Fruit fly (Drosophila melanogaster) whole organism, embryonic: ENCODE data around the gene Cpr62Ba.

Experiments used
- Awh ChIP-seq: fragments of 200-800 bp; sonication (Bioruptor generic); IDR thresholded peaks from 2 replicates; pipeline ENCODE4, ENCODE4 v1.3.6; 2022; ENCODE audit warnings: missing biosample characterization, missing genetic modification characterization
- CG10543 ChIP-seq: fragments of 200-800 bp; sonication (Bioruptor generic); optimal IDR thresholded peaks from 3 replicates; lab custom pipeline; 2017; ENCODE audit warnings: missing biosample characterization, mild to moderate bottlenecking, missing genetic modification characterization, moderate library complexity
- CG12659 ChIP-seq: fragments of 200-800 bp; sonication (Bioruptor generic); optimal IDR thresholded peaks from 3 replicates; lab custom pipeline; 2017; ENCODE audit warnings: mild to moderate bottlenecking, missing biosample characterization, missing genetic modification reagents, missing genetic modification characterization
- CG13624 ChIP-seq: fragments of 200-800 bp; sonication (Bioruptor generic); optimal IDR thresholded peaks from 2 replicates; lab custom pipeline; 2016; ENCODE audit warnings: missing biosample characterization, missing genetic modification characterization
- CG13775 ChIP-seq: fragments of 200-800 bp; sonication (Bioruptor generic); optimal IDR thresholded peaks from 3 replicates; lab custom pipeline; 2017; ENCODE audit warnings: missing biosample characterization, mild to moderate bottlenecking, missing genetic modification characterization
- CG17361 ChIP-seq: fragments of 200-800 bp; sonication (Bioruptor generic); IDR thresholded peaks from 3 replicates; pipeline ENCODE4 v1.3.6; 2022; ENCODE audit warnings: missing biosample characterization, missing genetic modification characterization
- CG17568 ChIP-seq: fragments of 200-800 bp; sonication (Bioruptor generic); optimal IDR thresholded peaks from 2 replicates; lab custom pipeline; 2018; ENCODE audit warnings: missing biosample characterization, mild to moderate bottlenecking, missing genetic modification characterization, moderate library complexity
- CG2129 ChIP-seq: fragments of 200-800 bp; sonication (Bioruptor generic); IDR thresholded peaks from 2 replicates; pipeline ENCODE4 v1.3.6; 2022; ENCODE audit warnings: missing biosample characterization, missing genetic modification characterization; ENCODE audit not compliant: partially characterized antibody
- CG3065 ChIP-seq: fragments of 200-800 bp; sonication (Bioruptor generic); optimal IDR thresholded peaks from 2 replicates; lab custom pipeline; 2016; ENCODE audit warnings: missing biosample characterization, missing genetic modification characterization
- CG34376 ChIP-seq: fragments of 200-800 bp; sonication (Bioruptor generic); optimal IDR thresholded peaks from 2 replicates; lab custom pipeline; 2018; ENCODE audit warnings: missing biosample characterization, mild to moderate bottlenecking, missing genetic modification characterization
- CG34422 ChIP-seq: fragments of 200-800 bp; sonication (Bioruptor generic); IDR thresholded peaks from 3 replicates; pipeline ENCODE4 v1.3.6; 2022; ENCODE audit warnings: missing biosample characterization, missing genetic modification characterization
- CG3847 ChIP-seq: fragments of 200-800 bp; sonication (Bioruptor generic); IDR thresholded peaks from 2 replicates; pipeline ENCODE4 v1.3.6; 2022; ENCODE audit warnings: missing biosample characterization, missing genetic modification characterization
- CG8281 ChIP-seq: fragments of 200-800 bp; sonication (Bioruptor generic); optimal IDR thresholded peaks from 2 replicates; lab custom pipeline; 2018; ENCODE audit warnings: missing biosample characterization, mild to moderate bottlenecking, missing genetic modification characterization, moderate library complexity
- Dbx ChIP-seq: fragments of 200-800 bp; sonication (Bioruptor generic); IDR thresholded peaks from 3 replicates; pipeline ENCODE4 v1.3.6; 2022; ENCODE audit warnings: missing biosample characterization, missing genetic modification characterization
- Dp ChIP-seq: fragments of 200-800 bp; sonication (Bioruptor generic); optimal IDR thresholded peaks from 2 replicates; lab custom pipeline; 2018; ENCODE audit warnings: missing biosample characterization, mild to moderate bottlenecking, missing genetic modification characterization, moderate library complexity
- GATAe ChIP-seq: fragments of 200-800 bp; sonication (Bioruptor generic); conservative IDR thresholded peaks from 2 replicates; pipeline ENCODE4 v1.3.6; 2022; ENCODE audit warnings: missing biosample characterization, missing genetic modification characterization
- HLH3B ChIP-seq: fragments of 200-800 bp; sonication (Bioruptor generic); IDR thresholded peaks from 2 replicates; pipeline ENCODE4 v1.3.6; 2022; ENCODE audit warnings: missing biosample characterization, missing genetic modification characterization
- HLH4C ChIP-seq: fragments of 200-800 bp; sonication (Bioruptor generic); IDR thresholded peaks from 3 replicates; pipeline ENCODE4 v1.3.6; 2022; ENCODE audit warnings: missing biosample characterization, missing genetic modification characterization; ENCODE audit not compliant: partially characterized antibody
- HLH54F ChIP-seq: fragments of 200-800 bp; sonication (Bioruptor generic); optimal IDR thresholded peaks from 3 replicates; lab custom pipeline; 2016; ENCODE audit warnings: missing biosample characterization, missing genetic modification characterization
- Hey ChIP-seq: fragments of 200-800 bp; sonication (Bioruptor generic); optimal IDR thresholded peaks from 3 replicates; lab custom pipeline; 2018; ENCODE audit warnings: missing biosample characterization, mild to moderate bottlenecking, missing genetic modification characterization
- HmgZ ChIP-seq: fragments of 200-800 bp; sonication (Bioruptor generic); optimal IDR thresholded peaks from 2 replicates; lab custom pipeline; 2018; ENCODE audit warnings: missing biosample characterization, mild to moderate bottlenecking, missing genetic modification characterization
- Lim3 ChIP-seq: fragments of 200-800 bp; sonication (Bioruptor generic); IDR thresholded peaks from 2 replicates; pipeline ENCODE4 v1.3.6; 2022; ENCODE audit warnings: missing biosample characterization, missing genetic modification characterization
- Pdp1 ChIP-seq, 2 experiments: fragments of 200-800 bp; sonication (Bioruptor generic); optimal IDR thresholded peaks; 3 replicates each; lab custom pipeline; 2016; ENCODE audit warnings: missing biosample characterization in 2 of 2, missing genetic modification characterization in 2 of 2, mild to moderate bottlenecking in 1 of 2, moderate library complexity in 1 of 2
- Side ChIP-seq: fragments of 200-800 bp; sonication (Bioruptor generic); optimal IDR thresholded peaks from 2 replicates; lab custom pipeline; 2016; ENCODE audit warnings: missing biosample characterization, missing genetic modification characterization
- Sox100B ChIP-seq: fragments of 200-800 bp; sonication (Bioruptor generic); optimal IDR thresholded peaks from 3 replicates; lab custom pipeline; 2018; ENCODE audit warnings: missing biosample characterization, mild to moderate bottlenecking, missing genetic modification characterization
- YL-1 ChIP-seq: fragments of 200-800 bp; sonication (Bioruptor generic); optimal IDR thresholded peaks from 3 replicates; lab custom pipeline; 2017; ENCODE audit warnings: missing biosample characterization, mild to moderate bottlenecking, missing genetic modification characterization
- cg ChIP-seq: fragments of 200-800 bp; sonication (Bioruptor generic); optimal IDR thresholded peaks from 3 replicates; lab custom pipeline; 2019; ENCODE audit warnings: missing biosample characterization, mild to moderate bottlenecking, missing genetic modification characterization, moderate library complexity
- crc ChIP-seq: fragments of 200-800 bp; sonication (Bioruptor generic); optimal IDR thresholded peaks from 2 replicates; lab custom pipeline; 2016; ENCODE audit warnings: missing biosample characterization, missing genetic modification characterization
- crp ChIP-seq, 2 experiments: fragments of 200-800 bp; sonication (Bioruptor generic); optimal IDR thresholded peaks; 2 replicates in 1 of 2; 3 replicates in 1 of 2; lab custom pipeline; 2017; ENCODE audit warnings: missing biosample characterization in 2 of 2, missing genetic modification characterization in 2 of 2, mild to moderate bottlenecking in 1 of 2, moderate library complexity in 1 of 2
- danr ChIP-seq: fragments of 200-800 bp; sonication (Bioruptor generic); IDR thresholded peaks from 2 replicates; pipeline ENCODE4 v1.3.6; 2022; ENCODE audit warnings: missing biosample characterization, missing genetic modification characterization
- dysf ChIP-seq: fragments of 200-800 bp; sonication (Bioruptor generic); IDR thresholded peaks from 3 replicates; pipeline ENCODE4 v1.3.6; 2022; ENCODE audit warnings: missing biosample characterization, missing genetic modification characterization
- exex ChIP-seq: fragments of 200-800 bp; sonication (Bioruptor generic); optimal IDR thresholded peaks from 4 replicates; lab custom pipeline; 2018; ENCODE audit warnings: missing biosample characterization, mild to moderate bottlenecking, missing genetic modification characterization, moderate library complexity
- grn ChIP-seq: fragments of 200-800 bp; sonication (Bioruptor generic); optimal IDR thresholded peaks from 3 replicates; lab custom pipeline; 2017; ENCODE audit warnings: missing biosample characterization, missing genetic modification characterization
- kay ChIP-seq: fragments of 200-800 bp; sonication (Bioruptor generic); optimal IDR thresholded peaks from 2 replicates; lab custom pipeline; 2016; ENCODE audit warnings: missing biosample characterization, missing genetic modification characterization
- mirr ChIP-seq: fragments of 200-800 bp; sonication (Bioruptor generic); optimal IDR thresholded peaks from 3 replicates; lab custom pipeline; 2018; ENCODE audit warnings: missing biosample characterization, mild to moderate bottlenecking, missing genetic modification characterization
- pfk ChIP-seq: fragments of 200-800 bp; sonication (Bioruptor generic); optimal IDR thresholded peaks from 2 replicates; lab custom pipeline; 2018; ENCODE audit warnings: missing biosample characterization, mild to moderate bottlenecking, missing genetic modification characterization, moderate library complexity
- sd ChIP-seq: fragments of 200-800 bp; sonication (Bioruptor generic); optimal IDR thresholded peaks from 3 replicates; lab custom pipeline; 2018; ENCODE audit warnings: missing biosample characterization, mild to moderate bottlenecking, missing genetic modification characterization, moderate library complexity
- sug ChIP-seq: fragments of 200-800 bp; optimal IDR thresholded peaks from 2 replicates; lab custom pipeline; 2019; ENCODE audit warnings: missing biosample characterization, mild to moderate bottlenecking, missing genetic modification characterization, moderate library complexity
- wek ChIP-seq: fragments of 200-800 bp; sonication (Bioruptor generic); optimal IDR thresholded peaks from 3 replicates; lab custom pipeline; 2018; ENCODE audit warnings: missing biosample characterization, mild to moderate bottlenecking, missing genetic modification characterization, moderate library complexity
- z ChIP-seq: fragments of 200-800 bp; sonication (Bioruptor generic); IDR thresholded peaks from 3 replicates; pipeline ENCODE4 v1.3.6; 2022; ENCODE audit warnings: missing biosample characterization, missing genetic modification characterization

Cpr62Ba gene

dm6 chr3L:1794164-1794942, 37.2 kb downstream of the Cpr62Ba start (continued):
- TF ChIP-seq CG17361 (GFP tag; lab: Robert Waterston, UW), result no peak

- no peak for TF ChIP-seq CG2129 (GFP tag; lab: Robert Waterston, UW)
- TF ChIP-seq GATAe (GFP tag; lab: Robert Waterston, UW), result peak; percentile 57
- TF ChIP-seq sd (tag; lab: Kevin White, UChicago), result peak; percentile 78
- TF ChIP-seq Dbx, result 0 out of 3 replicates have a peak, but pooled peaks have one; percentile 8
- TF ChIP-seq Pdp1 (GFP tag; optimal IDR thresholded peaks at IDR 0.05; lab: Kevin White, UChicago), result peak in 1 of 2 experiments; percentile 66
- TF ChIP-seq Awh (GFP tag; lab: Robert Waterston, UW), result no peak
- TF ChIP-seq HLH3B (GFP tag; lab: Robert Waterston, UW), result no peak
- peak; percentile 55 for TF ChIP-seq CG10543 (GFP tag; lab: Kevin White, UChicago)
- TF ChIP-seq YL-1 (GFP tag; lab: Kevin White, UChicago), result no peak
- no peak for TF ChIP-seq Sox100B
- TF ChIP-seq CG12659 (GFP tag; lab: Kevin White, UChicago), result no peak
- peak; percentile 65 for TF ChIP-seq CG34376 (GFP tag; lab: Kevin White, UChicago)
- TF ChIP-seq mirr, result peak; percentile 34
- TF ChIP-seq CG3847 (GFP tag; lab: Robert Waterston, UW), result no peak
- TF ChIP-seq pfk (GFP tag; lab: Kevin White, UChicago), result peak; percentile 55
- TF ChIP-seq HLH54F (GFP tag; lab: Kevin White, UChicago), result no peak
- peak; percentile 69 for TF ChIP-seq exex
- TF ChIP-seq grn (GFP tag; lab: Kevin White, UChicago), result peak; percentile 3
- no peak for TF ChIP-seq crc (GFP tag; lab: Kevin White, UChicago)
- TF ChIP-seq CG3065, result no peak
- TF ChIP-seq CG17568 (GFP tag; lab: Kevin White, UChicago), result no peak
- peak; percentile 66 for TF ChIP-seq sug (tag; lab: Kevin White, UChicago)
- no peak for TF ChIP-seq Lim3 (GFP tag; lab: Robert Waterston, UW)
- TF ChIP-seq CG34422 (GFP tag; lab: Robert Waterston, UW), result no peak
- TF ChIP-seq CG8281 (tag; lab: Kevin White, UChicago), result no peak
- no peak for TF ChIP-seq Dp
- TF ChIP-seq Hey (tag; lab: Kevin White, UChicago), result peak; percentile 97
- no peak for TF ChIP-seq Side (GFP tag; lab: Kevin White, UChicago)
- no peak for TF ChIP-seq CG13624 (GFP tag; lab: Kevin White, UChicago)
- peak; percentile 18 for TF ChIP-seq HmgZ (tag; lab: Kevin White, UChicago)
- TF ChIP-seq kay (GFP tag; lab: Kevin White, UChicago), result peak; percentile 28
Measured at dm6 chr3L:1789339-1789738, 42.2 kb downstream of the Cpr62Ba start.

dm6 chr3L:1784092-1784491, 47.5 kb downstream of the Cpr62Ba start:
- TF ChIP-seq sd (tag; lab: Kevin White, UChicago) (peak; percentile 99), GATAe (GFP tag; lab: Robert Waterston, UW) (peak; percentile 73), crp (GFP tag; optimal IDR thresholded peaks at IDR 0.05; lab: Kevin White, UChicago) (no peak), wek (GFP tag; lab: Kevin White, UChicago) (peak; percentile 95), z (GFP tag; lab: Robert Waterston, UW) (peak; percentile 13; the same call in 1 of the 3 replicates), CG34376 (GFP tag; lab: Kevin White, UChicago) (peak; percentile 82), danr (GFP tag; lab: Robert Waterston, UW) (no peak), HLH4C (GFP tag; lab: Robert Waterston, UW) (no peak), CG13775 (no peak), mirr (peak; percentile 72), dysf (GFP tag; lab: Robert Waterston, UW) (no peak), exex (peak; percentile 68), cg (GFP tag; lab: Kevin White, UChicago) (peak; percentile 28), grn (GFP tag; lab: Kevin White, UChicago) (peak; percentile 98)
